Fruit fly (Drosophila melanogaster) whole organism, wandering third instar larva: ENCODE data around the gene Spn75F.

Source experiments
- Abd-B ChIP-seq: fragments of >200 bp; optimal IDR thresholded peaks from 2 replicates; lab custom pipeline; 2017; ENCODE audit warnings: missing biosample characterization, missing genetic modification characterization
- CG32264 ChIP-seq: fragments of 200-800 bp; sonication (Bioruptor generic); optimal IDR thresholded peaks from 2 replicates; lab custom pipeline; 2016; ENCODE audit warnings: missing biosample characterization, missing genetic modification characterization
- CG9705 ChIP-seq: fragments of 200-800 bp; sonication (Bioruptor generic); optimal IDR thresholded peaks from 2 replicates; lab custom pipeline; 2018; ENCODE audit warnings: missing biosample characterization, mild to moderate bottlenecking, missing genetic modification characterization
- CrebA ChIP-seq: fragments of 200-800 bp; sonication (Bioruptor generic); optimal IDR thresholded peaks from 2 replicates; lab custom pipeline; 2016; ENCODE audit warnings: missing biosample characterization, mild to moderate bottlenecking, missing genetic modification characterization, borderline replicate concordance
- Dif ChIP-seq: fragments of 200-275, 200-300 bp; sonication (Bioruptor generic); optimal IDR thresholded peaks from 2 replicates; lab custom pipeline; 2018; ENCODE audit warnings: missing biosample characterization, missing genetic modification characterization; ENCODE audit not compliant: partially characterized antibody
- GATAd ChIP-seq: sonication (Bioruptor generic); optimal IDR thresholded peaks from 2 replicates; lab custom pipeline; 2016; ENCODE audit warnings: missing biosample characterization, missing genetic modification characterization
- HLH106 ChIP-seq: fragments of 200-800 bp; optimal IDR thresholded peaks from 3 replicates; lab custom pipeline; 2019; ENCODE audit warnings: missing biosample characterization, mild to moderate bottlenecking, missing genetic modification characterization, moderate library complexity
- Hnf4 ChIP-seq: fragments of 200-800 bp; sonication (Bioruptor generic); optimal IDR thresholded peaks from 2 replicates; lab custom pipeline; 2016; ENCODE audit warnings: missing biosample characterization, mild to moderate bottlenecking, missing genetic modification characterization
- Hr83 ChIP-seq: fragments of 200-300 bp; sonication (Bioruptor generic); optimal IDR thresholded peaks from 2 replicates; lab custom pipeline; 2016; ENCODE audit warnings: missing biosample characterization, mild to moderate bottlenecking, missing genetic modification characterization, moderate library complexity; ENCODE audit not compliant: poor library complexity, severe bottlenecking
- Jra ChIP-seq: sonication (Bioruptor generic); optimal IDR thresholded peaks from 2 replicates; lab custom pipeline; 2016; ENCODE audit warnings: missing biosample characterization, missing genetic modification characterization
- N ChIP-seq: fragments of >200 bp; optimal IDR thresholded peaks from 2 replicates; lab custom pipeline; 2018; ENCODE audit warnings: missing biosample characterization, missing external identifiers, missing genetic modification characterization
- OdsH ChIP-seq: fragments of 200-800 bp; sonication (Bioruptor generic); optimal IDR thresholded peaks from 2 replicates; lab custom pipeline; 2016; ENCODE audit warnings: missing biosample characterization, mild to moderate bottlenecking, missing genetic modification characterization
- Rel ChIP-seq, 2 experiments: fragments of 200-800 bp; sonication (Bioruptor generic) in 1 of 2; optimal IDR thresholded peaks; 2 replicates in 1 of 2; 3 replicates in 1 of 2; lab custom pipeline; 2016 to 2019; ENCODE audit warnings: mild to moderate bottlenecking in 2 of 2, missing biosample characterization in 2 of 2, missing genetic modification characterization in 2 of 2, moderate library complexity in 1 of 2
- Sp1 ChIP-seq: fragments of 200-800 bp; sonication (Bioruptor generic); optimal IDR thresholded peaks from 3 replicates; lab custom pipeline; 2019; ENCODE audit warnings: missing biosample characterization, mild to moderate bottlenecking, missing genetic modification characterization, moderate library complexity
- Vsx2 ChIP-seq: fragments of 200-300, 225-300 bp; sonication (Bioruptor generic); optimal IDR thresholded peaks from 2 replicates; lab custom pipeline; 2018; ENCODE audit warnings: missing biosample characterization, missing genetic modification characterization; ENCODE audit not compliant: partially characterized antibody
- br ChIP-seq: fragments of 200-800 bp; sonication (Bioruptor generic); optimal IDR thresholded peaks from 2 replicates; lab custom pipeline; 2016; ENCODE audit warnings: missing biosample characterization, missing genetic modification characterization
- brk ChIP-seq: fragments of 200-800 bp; sonication (Bioruptor generic); optimal IDR thresholded peaks from 2 replicates; lab custom pipeline; 2016; ENCODE audit warnings: missing biosample characterization, mild to moderate bottlenecking, missing genetic modification characterization
- dl ChIP-seq, 2 experiments: fragments of 175-275, 200-275 bp in 1 of 2; fragments of 200-275 bp in 1 of 2; sonication (Bioruptor generic); optimal IDR thresholded peaks; lab custom pipeline; 2018; ENCODE audit warnings: mild to moderate bottlenecking in 2 of 2, missing biosample characterization in 2 of 2, missing genetic modification characterization in 2 of 2, moderate library complexity in 2 of 2; ENCODE audit not compliant: partially characterized antibody in 2 of 2, insufficient read depth in 1 of 2
- dmrt93B ChIP-seq: fragments of 200-800 bp; sonication (Bioruptor generic); optimal IDR thresholded peaks from 2 replicates; lab custom pipeline; 2018; ENCODE audit warnings: missing biosample characterization, mild to moderate bottlenecking, missing genetic modification characterization
- ey ChIP-seq: fragments of 200-800 bp; sonication (Bioruptor generic); optimal IDR thresholded peaks from 2 replicates; lab custom pipeline; 2016; ENCODE audit warnings: missing biosample characterization, missing genetic modification characterization
- foxo ChIP-seq, 2 experiments: fragments of 200-800 bp; sonication (Bioruptor generic); optimal IDR thresholded peaks; 2 replicates in 1 of 2; 3 replicates in 1 of 2; lab custom pipeline; 2016 to 2017; ENCODE audit warnings: missing biosample characterization in 2 of 2, missing genetic modification characterization in 2 of 2
- fru ChIP-seq: fragments of 200-800 bp; sonication (Bioruptor generic); optimal IDR thresholded peaks from 3 replicates; lab custom pipeline; 2016; ENCODE audit warnings: missing biosample characterization, mild to moderate bottlenecking, missing genetic modification characterization
- h ChIP-seq: fragments of 200-800 bp; sonication (Bioruptor generic); optimal IDR thresholded peaks from 3 replicates; lab custom pipeline; 2016; ENCODE audit warnings: missing biosample characterization, mild to moderate bottlenecking, missing genetic modification characterization
- jim ChIP-seq: fragments of 175-275, 200-325 bp; sonication (Bioruptor generic); optimal IDR thresholded peaks from 2 replicates; lab custom pipeline; 2016; ENCODE audit warnings: missing biosample characterization, mild to moderate bottlenecking, missing genetic modification characterization
- lola ChIP-seq: fragments of >200 bp; optimal IDR thresholded peaks from 2 replicates; lab custom pipeline; 2017; ENCODE audit warnings: missing biosample characterization, missing genetic modification characterization
- rgr ChIP-seq: fragments of 200-800 bp; sonication (Bioruptor generic); optimal IDR thresholded peaks from 3 replicates; lab custom pipeline; 2016; ENCODE audit warnings: missing biosample characterization, mild to moderate bottlenecking, missing genetic modification characterization
- sage ChIP-seq: fragments of 200-800 bp; sonication (Bioruptor generic); optimal IDR thresholded peaks from 2 replicates; lab custom pipeline; 2016; ENCODE audit warnings: missing biosample characterization, mild to moderate bottlenecking, missing genetic modification characterization
- sv ChIP-seq: fragments of 200-800 bp; sonication (Bioruptor generic); optimal IDR thresholded peaks from 3 replicates; lab custom pipeline; 2016; ENCODE audit warnings: missing biosample characterization, missing genetic modification characterization
- tai ChIP-seq: sonication (Bioruptor generic); optimal IDR thresholded peaks from 2 replicates; lab custom pipeline; 2016; ENCODE audit warnings: missing biosample characterization, missing genetic modification characterization
- woc ChIP-seq: sonication (Bioruptor generic); optimal IDR thresholded peaks from 2 replicates; lab custom pipeline; 2016; ENCODE audit warnings: missing biosample characterization, mild to moderate bottlenecking, missing genetic modification characterization

Gene Spn75F

DNA sequence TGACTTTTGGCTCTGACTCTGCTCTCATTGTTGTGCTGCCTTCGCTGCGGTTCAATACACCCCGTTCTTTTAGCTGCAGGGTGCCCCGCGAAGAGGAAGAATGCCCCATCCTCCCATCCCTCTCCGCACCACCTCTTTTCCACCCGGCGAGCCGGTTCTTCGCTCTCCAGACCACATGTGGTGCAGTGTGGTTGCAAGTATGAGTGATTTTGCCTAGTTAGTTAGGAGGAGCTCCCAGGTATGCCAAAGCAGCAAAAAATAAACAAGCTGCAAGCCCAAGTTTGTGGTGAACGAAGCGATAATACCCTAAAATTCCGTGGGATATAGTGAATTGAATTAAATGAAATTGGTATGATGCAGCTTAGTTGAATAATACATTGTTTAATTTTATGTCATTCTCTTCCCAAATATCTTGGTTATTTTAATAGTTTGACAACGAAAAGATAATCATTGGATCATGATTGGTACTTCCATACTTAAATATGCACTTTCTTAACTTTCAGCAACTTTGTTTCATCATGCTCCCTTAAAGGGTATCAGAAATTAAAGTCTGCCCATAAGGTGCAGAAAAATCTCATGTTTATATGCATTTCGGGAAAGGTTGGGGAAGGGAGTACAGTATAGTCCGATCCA lies 42.8 kb upstream of the Spn75F start (continued):
- no peak for TF ChIP-seq sv (GFP tag; lab: Kevin White, UChicago)
- peak; percentile 85 for TF ChIP-seq Sp1
- TF ChIP-seq woc (GFP tag; lab: Kevin White, UChicago), result peak; percentile 93
- no peak for TF ChIP-seq N (GFP tag; lab: Kevin White, UChicago)
- no peak for TF ChIP-seq Rel (GFP tag; optimal IDR thresholded peaks at IDR 0.05; lab: Kevin White, UChicago)
- no peak for TF ChIP-seq Rel (tag; optimal IDR thresholded peaks at IDR 0.05; lab: Kevin White, UChicago)
- no peak for TF ChIP-seq Abd-B (GFP tag; lab: Kevin White, UChicago)
- TF ChIP-seq foxo (GFP tag; optimal IDR thresholded peaks at IDR 0.05; lab: Kevin White, UChicago), result peak in 1 of 2 experiments; percentile 81
- TF ChIP-seq tai (GFP tag; lab: Kevin White, UChicago), result peak; percentile 79
- TF ChIP-seq Jra (GFP tag; lab: Kevin White, UChicago), result peak; percentile 11
- TF ChIP-seq lola (GFP tag; lab: Kevin White, UChicago), result no peak
- TF ChIP-seq CG32264 (GFP tag; lab: Kevin White, UChicago), result peak; percentile 67
- peak; percentile 79 for TF ChIP-seq OdsH (GFP tag; lab: Kevin White, UChicago)

DNA sequence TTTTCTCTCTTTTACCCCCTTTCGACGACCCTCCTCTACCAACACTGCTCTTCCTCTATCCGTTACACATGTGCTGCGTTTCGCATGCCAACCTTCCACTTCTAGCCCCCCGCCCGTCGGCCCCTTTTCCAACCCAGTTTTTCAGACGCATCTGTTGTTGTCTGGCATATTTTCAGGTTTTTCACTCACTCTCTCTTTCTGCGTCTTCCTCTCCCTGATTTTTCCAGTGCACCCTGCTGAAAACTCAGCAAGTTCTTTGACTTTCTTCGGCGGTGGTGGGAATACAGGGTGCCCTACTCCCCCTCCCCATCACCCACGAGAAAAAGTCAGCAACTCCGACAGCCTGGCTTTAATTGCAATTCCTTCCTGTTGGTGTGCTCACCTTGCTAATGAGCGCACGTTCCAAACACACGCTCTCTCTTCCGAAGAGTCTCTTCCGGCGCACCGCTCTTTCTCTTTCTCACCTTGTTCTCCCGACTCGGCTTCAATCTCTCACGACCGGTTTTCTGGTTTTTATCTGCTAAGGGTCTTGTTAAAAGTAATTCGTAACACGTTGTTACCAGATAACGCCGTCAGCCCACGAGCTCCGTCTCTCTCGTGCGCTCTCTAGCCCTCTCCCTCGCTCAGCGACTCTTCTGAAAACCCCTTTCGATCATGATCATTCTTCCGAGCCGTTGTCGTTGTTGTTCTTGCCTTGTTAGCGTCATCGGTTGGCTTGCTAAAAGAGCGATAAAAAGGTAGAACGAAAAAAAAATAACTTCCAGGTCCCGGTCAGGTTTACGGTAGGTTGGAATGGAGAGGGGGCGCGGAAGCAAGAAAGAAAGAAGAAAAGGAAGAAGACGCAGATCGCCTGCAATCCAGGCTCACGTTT lies 42.1 kb upstream of the Spn75F start:
- TF ChIP-seq foxo (GFP tag; optimal IDR thresholded peaks at IDR 0.05; lab: Kevin White, UChicago) (peak in 1 of 2 experiments; percentile 53), Abd-B (GFP tag; lab: Kevin White, UChicago) (no peak), Dif (GFP tag; lab: Kevin White, UChicago) (peak; percentile 93), CrebA (GFP tag; lab: Kevin White, UChicago) (peak; percentile 62), Rel (GFP tag; optimal IDR thresholded peaks at IDR 0.05; lab: Kevin White, UChicago) (peak; percentile 67), Rel (tag; optimal IDR thresholded peaks at IDR 0.05; lab: Kevin White, UChicago) (no peak), sage (peak; percentile 58), CG9705 (GFP tag; lab: Kevin White, UChicago) (no peak), fru (GFP tag; lab: Kevin White, UChicago) (peak; percentile 63), Jra (GFP tag; lab: Kevin White, UChicago) (peak; percentile 20), CG32264 (GFP tag; lab: Kevin White, UChicago) (no peak), Vsx2 (GFP tag; lab: Kevin White, UChicago) (peak; percentile 71), dl (GFP tag; optimal IDR thresholded peaks at IDR 0.05; lab: Kevin White, UChicago; ENCODE audit: insufficient read depth in 1 of 2, partially characterized antibody in 2 of 2) (peak; percentile 87 to 93)

dm6 chr3L:19170426-19170825 lies 41.0 kb upstream of the Spn75F start:
- peak; percentile 92 for TF ChIP-seq Hr83 (GFP tag; lab: Kevin White, UChicago)
- TF ChIP-seq Sp1, result peak; percentile 30
- TF ChIP-seq HLH106 (tag; lab: Kevin White, UChicago), result peak; percentile 11
- TF ChIP-seq CrebA (GFP tag; lab: Kevin White, UChicago), result no peak
- TF ChIP-seq GATAd (GFP tag; lab: Kevin White, UChicago), result no peak
- TF ChIP-seq Rel (GFP tag; optimal IDR thresholded peaks at IDR 0.05; lab: Kevin White, UChicago), result no peak
- TF ChIP-seq Rel (tag; optimal IDR thresholded peaks at IDR 0.05; lab: Kevin White, UChicago), result peak; percentile 43
- no peak for TF ChIP-seq sage
- TF ChIP-seq Dif (GFP tag; lab: Kevin White, UChicago), result peak; percentile 95
- peak; percentile 46 for TF ChIP-seq Hnf4 (GFP tag; lab: Kevin White, UChicago)
- peak; percentile 61 for TF ChIP-seq h (GFP tag; lab: Kevin White, UChicago)
- peak; percentile 91 for TF ChIP-seq Vsx2 (GFP tag; lab: Kevin White, UChicago)
- peak; percentile 36 for TF ChIP-seq jim (GFP tag; lab: Kevin White, UChicago)
- TF ChIP-seq OdsH (GFP tag; lab: Kevin White, UChicago), result peak; percentile 20
- no peak for TF ChIP-seq Jra (GFP tag; lab: Kevin White, UChicago)
- no peak for TF ChIP-seq ey (GFP tag; lab: Kevin White, UChicago)
- peak in 1 of 2 experiments; percentile 45 for TF ChIP-seq foxo (GFP tag; optimal IDR thresholded peaks at IDR 0.05; lab: Kevin White, UChicago)
- TF ChIP-seq dl (GFP tag; optimal IDR thresholded peaks at IDR 0.05; lab: Kevin White, UChicago; ENCODE audit: insufficient read depth in 1 of 2, partially characterized antibody in 2 of 2), result peak; percentile 84 to 94
- TF ChIP-seq dmrt93B (GFP tag; lab: Kevin White, UChicago), result no peak
- no peak for TF ChIP-seq brk (GFP tag; lab: Kevin White, UChicago)
- TF ChIP-seq fru (GFP tag; lab: Kevin White, UChicago), result peak; percentile 56
- no peak for TF ChIP-seq sv (GFP tag; lab: Kevin White, UChicago)
- TF ChIP-seq br, result peak; percentile 49
- peak; percentile 33 for TF ChIP-seq rgr (GFP tag; lab: Kevin White, UChicago)
